Worm (Caenorhabditis elegans) whole organism, late embryonic: ENCODE data around the gene C35A5.6.

ENCODE experiments used
- hlh-8 ChIP-seq: sonication (generic microtip); optimal IDR thresholded peaks from 2 replicates; lab custom pipeline; 2016; ENCODE audit warnings: missing genotype, missing genetic modification characterization, missing compliant biosample characterization
- ttx-3 ChIP-seq: sonication (generic microtip); optimal IDR thresholded peaks from 2 replicates; lab custom pipeline; 2016; ENCODE audit warnings: missing genetic modification reagents, missing genetic modification characterization, missing compliant biosample characterization

ce11 chrV:10505553-10505952 lies 3.4 kb upstream of the C35A5.6 start, which contains the start of gene C35A5.5:
- TF ChIP-seq ttx-3 (no peak), hlh-8 (tag; lab: Kevin White, UChicago) (no peak)
